Fruit fly (Drosophila melanogaster): ENCODE results near the gene Imp.

The Imp gene

dm6 chrX:10767350-10768005 is 56.6 kb downstream of the Imp start (continued):
- TF ChIP-seq CG7963 (GFP tag; IDR thresholded peaks at IDR 0.05; ENCODE audit: partially characterized antibody) (no peak), mld (GFP tag; IDR thresholded peaks at IDR 0.05; ENCODE audit: partially characterized antibody) (no peak), CG10959 (GFP tag; IDR thresholded peaks at IDR 0.05) (no peak), MBD-R2 (GFP tag; IDR thresholded peaks at IDR 0.05) (no peak; the same call in 1 of the 2 replicates), Dp (GFP tag; optimal IDR thresholded peaks at IDR 0.05) (no peak), CG15696 (tag; optimal IDR thresholded peaks at IDR 0.05) (peak; percentile 17), usp (GFP tag; optimal IDR thresholded peaks at IDR 0.05) (no peak), Nf-YB (GFP tag; optimal IDR thresholded peaks at IDR 0.05) (peak; percentile 25), CG10654 (GFP tag; optimal IDR thresholded peaks at IDR 0.05) (peak; percentile 49), D19A (tag; optimal IDR thresholded peaks at IDR 0.05) (peak; percentile 28), CG17359 (tag; optimal IDR thresholded peaks at IDR 0.05) (peak; percentile 60), Ptx1 (GFP tag; IDR thresholded peaks at IDR 0.05) (peak; percentile 56), al (GFP tag; IDR thresholded peaks at IDR 0.05) (peak; percentile 47), zen (tag; optimal IDR thresholded peaks at IDR 0.05) (no peak), CG10462 (GFP tag; optimal IDR thresholded peaks at IDR 0.05) (no peak), zen2 (GFP tag; IDR thresholded peaks at IDR 0.05; ENCODE audit: partially characterized antibody) (no peak), CG31441 (GFP tag; IDR thresholded peaks at IDR 0.05) (no peak; the same call in 1 of the 2 replicates), Hand (GFP tag; optimal IDR thresholded peaks at IDR 0.05) (peak; percentile 63), ara (GFP tag; IDR thresholded peaks at IDR 0.05) (peak; percentile 48; the same call in 1 of the 2 replicates), ind (GFP tag; optimal IDR thresholded peaks at IDR 0.05) (peak; percentile 52), CG10431 (GFP tag; optimal IDR thresholded peaks at IDR 0.05) (no peak), E2f2 (GFP tag; IDR thresholded peaks at IDR 0.05) (peak; percentile 33; the same call in 1 of the 2 replicates), salm (tag; optimal IDR thresholded peaks at IDR 0.05) (peak; percentile 1), CG15269 (tag; optimal IDR thresholded peaks at IDR 0.05) (peak; percentile 67), YL-1 (GFP tag; optimal IDR thresholded peaks at IDR 0.05) (peak; percentile 80), pita (GFP tag; optimal IDR thresholded peaks at IDR 0.05) (no peak), Awh (GFP tag; IDR thresholded peaks at IDR 0.05) (no peak), CG6683 (GFP tag; optimal IDR thresholded peaks at IDR 0.05) (peak; percentile 36), CG10543 (GFP tag; optimal IDR thresholded peaks at IDR 0.05) (peak; percentile 79), CG12155 (GFP tag; optimal IDR thresholded peaks at IDR 0.05) (peak; percentile 79), abd-A (tag; optimal IDR thresholded peaks at IDR 0.05) (peak; percentile 25), chinmo (GFP tag; IDR thresholded peaks at IDR 0.05; ENCODE audit: partially characterized antibody) (no peak), CG13287 (GFP tag; IDR thresholded peaks at IDR 0.05; ENCODE audit: partially characterized antibody) (no peak), GATAe (GFP tag; conservative IDR thresholded peaks at IDR 0.05) (no peak), Max (GFP tag; optimal IDR thresholded peaks at IDR 0.05) (no peak), dmrt11E (tag; optimal IDR thresholded peaks at IDR 0.05) (peak; percentile 33), CG30431 (GFP tag; optimal IDR thresholded peaks at IDR 0.05) (peak; percentile 2), CG6254 (GFP tag; optimal IDR thresholded peaks at IDR 0.05) (peak; percentile 28), sd (tag; optimal IDR thresholded peaks at IDR 0.05) (peak; percentile 19), CG7987 (GFP tag; optimal IDR thresholded peaks at IDR 0.05) (no peak), HLH3B (GFP tag; IDR thresholded peaks at IDR 0.05) (0 out of 2 replicates have a peak, but pooled peaks have one; percentile 34), jumu (GFP tag; optimal IDR thresholded peaks at IDR 0.05) (peak; percentile 58), E2f1 (GFP tag; IDR thresholded peaks at IDR 0.05) (peak; percentile 35; the same call in 1 of the 2 replicates), Scr (GFP tag; IDR thresholded peaks at IDR 0.05; ENCODE audit: partially characterized antibody) (no peak), shn (GFP tag; optimal IDR thresholded peaks at IDR 0.05) (peak; percentile 39), Trl (optimal IDR thresholded peaks at IDR 0.05) (peak in 1 of 2 experiments; percentile 35), Trl (GFP tag; optimal IDR thresholded peaks at IDR 0.05) (peak; percentile 61), Hsf (GFP tag; optimal IDR thresholded peaks at IDR 0.05) (peak; percentile 69), CG17568 (GFP tag; optimal IDR thresholded peaks at IDR 0.05) (peak; percentile 23)
